Fruit fly (Drosophila melanogaster): ENCODE results near the gene rdgA.

rdgA gene

dm6 chrX:8878967-8879554 is 27.8 kb upstream of the rdgA start (continued):
- TF ChIP-seq Dad (GFP tag; optimal IDR thresholded peaks at IDR 0.05) (no peak), CG11456 (GFP tag; IDR thresholded peaks at IDR 0.05) (peak; percentile 88), H2.0 (GFP tag; IDR thresholded peaks at IDR 0.05) (peak; percentile 83), CG11093 (GFP tag; IDR thresholded peaks at IDR 0.05) (no peak; the same call in 1 of the 3 replicates), Spps (tag; optimal IDR thresholded peaks at IDR 0.05) (peak; percentile 79), fd102C (GFP tag; optimal IDR thresholded peaks at IDR 0.05) (no peak), usp (GFP tag; optimal IDR thresholded peaks at IDR 0.05) (no peak), ab (GFP tag; optimal IDR thresholded peaks at IDR 0.05) (no peak), nerfin-1 (tag; optimal IDR thresholded peaks at IDR 0.05) (peak; percentile 63), inv (GFP tag; IDR thresholded peaks at IDR 0.05; ENCODE audit: partially characterized antibody) (no peak), rib (GFP tag; IDR thresholded peaks at IDR 0.05) (peak; percentile 77), E2f2 (GFP tag; IDR thresholded peaks at IDR 0.05) (peak; percentile 71), CG10462 (GFP tag; optimal IDR thresholded peaks at IDR 0.05) (peak; percentile 47), cad (GFP tag; optimal IDR thresholded peaks at IDR 0.05) (no peak), knrl (GFP tag; IDR thresholded peaks at IDR 0.05; ENCODE audit: partially characterized antibody) (no peak), Elba2 (GFP tag; optimal IDR thresholded peaks at IDR 0.05) (no peak), Bdp1 (GFP tag; optimal IDR thresholded peaks at IDR 0.05) (no peak), CG8388 (GFP tag; optimal IDR thresholded peaks at IDR 0.05) (peak; percentile 84), CG7963 (GFP tag; IDR thresholded peaks at IDR 0.05; ENCODE audit: partially characterized antibody) (no peak), CG14710 (tag; optimal IDR thresholded peaks at IDR 0.05) (peak; percentile 73), danr (GFP tag; IDR thresholded peaks at IDR 0.05) (peak; percentile 75), Myb (GFP tag; optimal IDR thresholded peaks at IDR 0.05) (no peak), CG2129 (GFP tag; IDR thresholded peaks at IDR 0.05; ENCODE audit: partially characterized antibody) (no peak), gcm (GFP tag; optimal IDR thresholded peaks at IDR 0.05) (peak; percentile 79), CG6683 (GFP tag; optimal IDR thresholded peaks at IDR 0.05) (peak; percentile 67), CG18599 (GFP tag; optimal IDR thresholded peaks at IDR 0.05) (peak; percentile 82), CG10267 (tag; optimal IDR thresholded peaks at IDR 0.05) (peak; percentile 83), dmrt99B (tag; optimal IDR thresholded peaks at IDR 0.05) (peak; percentile 89), h (optimal IDR thresholded peaks at IDR 0.05) (no peak), Awh (GFP tag; IDR thresholded peaks at IDR 0.05) (peak; percentile 86), zfh2 (GFP tag; optimal IDR thresholded peaks at IDR 0.05) (peak; percentile 5), CG14441 (GFP tag; IDR thresholded peaks at IDR 0.05) (peak; percentile 85), Hsf (GFP tag; optimal IDR thresholded peaks at IDR 0.05) (peak; percentile 17), crc (GFP tag; optimal IDR thresholded peaks at IDR 0.05) (no peak), chn (GFP tag; optimal IDR thresholded peaks at IDR 0.05) (peak; percentile 13), CG1603 (tag; optimal IDR thresholded peaks at IDR 0.05) (peak; percentile 32), pros (GFP tag; optimal IDR thresholded peaks at IDR 0.05) (no peak), Ssrp (tag; optimal IDR thresholded peaks at IDR 0.05) (peak; percentile 79), schlank (tag; optimal IDR thresholded peaks at IDR 0.05) (peak; percentile 48), eve (GFP tag; optimal IDR thresholded peaks at IDR 0.05) (no peak), MTF-1 (GFP tag; optimal IDR thresholded peaks at IDR 0.05; ENCODE audit: borderline replicate concordance) (peak; percentile 59), CG1024 (GFP tag; IDR thresholded peaks at IDR 0.05) (peak; percentile 84), CG1792 (GFP tag; optimal IDR thresholded peaks at IDR 0.05) (no peak), phol (tag; optimal IDR thresholded peaks at IDR 0.05) (peak; percentile 82), CG18262 (tag; optimal IDR thresholded peaks at IDR 0.05) (peak; percentile 87), CG31365 (tag; optimal IDR thresholded peaks at IDR 0.05) (peak; percentile 35), CG9727 (GFP tag; optimal IDR thresholded peaks at IDR 0.05) (peak; percentile 80), CG7987 (GFP tag; optimal IDR thresholded peaks at IDR 0.05) (peak; percentile 29), CG11695 (GFP tag; IDR thresholded peaks at IDR 0.05) (peak; percentile 93), CG34224 (GFP tag; IDR thresholded peaks at IDR 0.05; ENCODE audit: partially characterized antibody) (no peak)

Measured in whole organism, embryonic.